Worm (Caenorhabditis elegans) whole organism, L3 larva: ENCODE data around the gene taf-11.3.

Experiments
- elt-2 ChIP-seq: sonication (generic microtip); optimal IDR thresholded peaks from 2 replicates; lab custom pipeline; 2016; ENCODE audit warnings: missing genetic modification reagents, mild to moderate bottlenecking, missing genetic modification characterization, missing compliant biosample characterization
- lsy-12 ChIP-seq: sonication (generic microtip); optimal IDR thresholded peaks from 2 replicates; lab custom pipeline; 2016; ENCODE audit warnings: mild to moderate bottlenecking, missing genetic modification characterization, missing compliant biosample characterization
- mdl-1 ChIP-seq: fragments of 150-350 bp; optimal IDR thresholded peaks from 2 replicates; lab custom pipeline; 2014; ENCODE audit warnings: missing biosample characterization, missing genetic modification characterization
- nhr-12 ChIP-seq: fragments of 150-350 bp; optimal IDR thresholded peaks from 2 replicates; lab custom pipeline; 2014; ENCODE audit warnings: missing biosample characterization, missing genetic modification characterization
- nhr-237 ChIP-seq: fragments of 150-350 bp; optimal IDR thresholded peaks from 2 replicates; lab custom pipeline; 2014; ENCODE audit warnings: missing biosample characterization, missing genetic modification characterization
- nhr-25 ChIP-seq: sonication (generic microtip); optimal IDR thresholded peaks from 2 replicates; lab custom pipeline; 2017; ENCODE audit warnings: missing biosample characterization, missing genetic modification characterization
- nhr-76 ChIP-seq: fragments of 150-350 bp; sonication (generic microtip); optimal IDR thresholded peaks from 5 replicates; lab custom pipeline; 2014; ENCODE audit warnings: missing biosample characterization, missing genetic modification characterization
- sea-2 ChIP-seq: fragments of 150-350 bp; sonication (generic microtip); optimal IDR thresholded peaks from 4 replicates; lab custom pipeline; 2014; ENCODE audit warnings: missing biosample characterization, missing genetic modification reagents, missing genetic modification characterization
- skn-1 ChIP-seq: fragments of 150-350 bp; optimal IDR thresholded peaks from 2 replicates; lab custom pipeline; 2014; ENCODE audit warnings: missing biosample characterization, missing genetic modification characterization
- tbx-2 ChIP-seq: sonication (generic microtip); optimal IDR thresholded peaks from 2 replicates; lab custom pipeline; 2016; ENCODE audit warnings: mild to moderate bottlenecking, missing genetic modification characterization, missing compliant biosample characterization
- ztf-11 ChIP-seq: fragments of 150-350 bp; optimal IDR thresholded peaks from 2 replicates; lab custom pipeline; 2014; ENCODE audit warnings: missing biosample characterization, missing genetic modification characterization
- ztf-4 ChIP-seq: fragments of 150-350 bp; optimal IDR thresholded peaks from 2 replicates; lab custom pipeline; 2014; ENCODE audit warnings: missing biosample characterization, missing genetic modification characterization

DNA sequence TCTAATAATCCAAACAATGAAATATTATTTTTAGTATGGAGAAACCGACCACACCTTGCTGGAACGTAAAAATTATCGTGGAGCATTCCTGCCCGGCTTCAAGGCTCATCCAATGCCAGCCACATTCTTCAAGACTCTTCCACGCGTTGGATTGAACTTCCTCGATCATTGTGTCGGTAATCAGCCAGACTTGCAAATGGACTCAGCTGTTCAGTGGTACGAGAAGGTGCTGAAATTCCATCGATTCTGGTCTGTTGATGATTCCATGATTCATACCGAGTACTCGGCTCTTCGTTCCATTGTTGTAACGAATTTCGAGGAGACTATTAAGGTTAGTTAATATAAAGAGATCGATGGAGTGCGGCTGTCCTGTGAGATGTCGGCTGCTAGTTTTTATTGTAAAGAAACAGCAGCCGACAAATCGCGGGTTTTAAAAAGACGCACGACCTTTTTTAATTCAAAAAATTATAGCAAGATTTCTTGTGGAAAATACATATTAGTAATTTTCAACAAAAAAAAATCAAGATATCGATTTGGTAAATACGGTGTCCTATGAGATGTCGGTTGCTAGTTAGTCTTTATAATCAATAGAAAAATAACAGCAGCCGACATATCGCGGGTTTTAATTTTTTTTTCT, 31.2 kb upstream of the taf-11.3 start:
- TF ChIP-seq mdl-1 (tag; lab: Kevin White, UChicago) (no peak), skn-1 (tag; lab: Kevin White, UChicago) (no peak), nhr-237 (tag; lab: Kevin White, UChicago) (no peak), nhr-12 (tag; lab: Kevin White, UChicago) (no peak), elt-2 (tag; lab: Kevin White, UChicago) (no peak), tbx-2 (tag; lab: Kevin White, UChicago) (no peak), ztf-4 (tag; lab: Kevin White, UChicago) (no peak), ztf-11 (tag; lab: Kevin White, UChicago) (no peak), sea-2 (GFP tag; lab: Kevin White, UChicago) (no peak), nhr-25 (tag; lab: Kevin White, UChicago) (no peak), lsy-12 (tag; lab: Kevin White, UChicago) (no peak), nhr-76 (no peak)
